Worm (Caenorhabditis elegans): ENCODE measurements around the gene nlp-79.

nlp-79 gene

ce11 chrIV:13121396-13121795, 28.0 kb upstream of the nlp-79 start:
- TF ChIP-seq med-1 (GFP tag; optimal IDR thresholded peaks at IDR 0.05; ENCODE audit: insufficient read depth) (no peak), klf-2 (GFP tag; conservative IDR thresholded peaks at IDR 0.05) (no peak), tab-1 (GFP tag; IDR thresholded peaks at IDR 0.05) (no peak), ztf-29 (GFP tag; IDR thresholded peaks at IDR 0.05) (no peak), flt-1 (GFP tag; IDR thresholded peaks at IDR 0.05) (no peak), cog-1 (tag; optimal IDR thresholded peaks at IDR 0.05) (no peak), T22C8.4 (GFP tag; IDR thresholded peaks at IDR 0.05) (no peak), ztf-23 (GFP tag; IDR thresholded peaks at IDR 0.05) (no peak), ref-1 (GFP tag; conservative IDR thresholded peaks at IDR 0.05) (no peak)

DNA sequence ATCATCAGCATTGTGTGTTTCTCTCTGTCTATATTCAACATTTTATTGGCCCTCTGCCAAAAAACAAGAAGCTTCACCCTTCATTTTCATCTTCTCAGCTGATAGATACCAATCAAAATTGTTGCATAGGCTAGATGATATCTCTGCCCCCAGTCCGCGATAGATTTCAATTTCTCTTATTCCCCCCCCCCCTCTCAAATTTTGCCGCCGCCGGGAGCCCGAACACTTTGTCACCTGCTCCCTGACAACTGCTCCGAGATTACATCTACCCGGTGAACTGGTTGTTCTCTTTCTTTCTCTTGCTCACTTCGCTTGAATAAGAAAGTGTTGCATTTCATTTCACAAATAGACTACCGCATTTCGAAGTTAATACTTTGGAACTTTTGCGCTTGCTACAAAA, 23.4 kb upstream of the nlp-79 start:
- TF ChIP-seq cog-1 (tag; optimal IDR thresholded peaks at IDR 0.05) (no peak), tab-1 (GFP tag; IDR thresholded peaks at IDR 0.05) (no peak), klf-2 (GFP tag; conservative IDR thresholded peaks at IDR 0.05) (no peak), med-1 (GFP tag; optimal IDR thresholded peaks at IDR 0.05; ENCODE audit: insufficient read depth) (no peak), flt-1 (GFP tag; IDR thresholded peaks at IDR 0.05) (no peak), ztf-29 (GFP tag; IDR thresholded peaks at IDR 0.05) (no peak), ztf-23 (GFP tag; IDR thresholded peaks at IDR 0.05) (no peak), ref-1 (GFP tag; conservative IDR thresholded peaks at IDR 0.05) (no peak), T22C8.4 (GFP tag; IDR thresholded peaks at IDR 0.05) (no peak)

DNA sequence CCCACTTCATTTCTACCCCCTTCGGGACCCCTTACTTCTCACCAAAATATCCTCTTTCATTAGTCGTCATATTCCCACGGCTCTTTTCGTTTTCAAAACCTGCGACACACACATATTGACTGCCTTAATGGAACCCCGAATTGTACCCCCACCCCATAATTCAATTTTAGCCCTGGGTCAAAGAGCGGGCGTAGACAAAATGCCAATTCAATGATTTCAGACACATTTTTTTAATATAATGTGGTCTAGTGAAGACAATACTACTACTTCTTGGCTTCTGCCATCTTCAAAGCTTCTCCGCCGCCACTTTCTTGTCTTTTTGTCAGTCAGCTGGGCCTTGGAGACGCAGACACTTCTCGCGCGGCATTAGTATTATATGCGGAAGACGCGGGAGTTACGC, 21.7 kb upstream of the nlp-79 start:
- TF ChIP-seq tab-1 (GFP tag; IDR thresholded peaks at IDR 0.05) = no peak
- no peak for TF ChIP-seq klf-2 (GFP tag; conservative IDR thresholded peaks at IDR 0.05)
- TF ChIP-seq med-1 (GFP tag; optimal IDR thresholded peaks at IDR 0.05; ENCODE audit: insufficient read depth) = no peak
- no peak for TF ChIP-seq ztf-23 (GFP tag; IDR thresholded peaks at IDR 0.05)
- TF ChIP-seq ref-1 (GFP tag; conservative IDR thresholded peaks at IDR 0.05) = no peak
- no peak for TF ChIP-seq ztf-29 (GFP tag; IDR thresholded peaks at IDR 0.05)
- no peak for TF ChIP-seq cog-1 (tag; optimal IDR thresholded peaks at IDR 0.05)
- no peak for TF ChIP-seq flt-1 (GFP tag; IDR thresholded peaks at IDR 0.05)
- no peak for TF ChIP-seq T22C8.4 (GFP tag; IDR thresholded peaks at IDR 0.05)

- peak; percentile 54 for TF ChIP-seq flt-1 (GFP tag; IDR thresholded peaks at IDR 0.05)
- peak; percentile 30; the same call in 1 of the 2 replicates for TF ChIP-seq ztf-23 (GFP tag; IDR thresholded peaks at IDR 0.05)
- peak; percentile 43; the same call in 1 of the 2 replicates for TF ChIP-seq ref-1 (GFP tag; conservative IDR thresholded peaks at IDR 0.05)
- 0 out of 2 replicates have a peak, but pooled peaks have one; percentile 51 for TF ChIP-seq tab-1 (GFP tag; IDR thresholded peaks at IDR 0.05)
- TF ChIP-seq T22C8.4 (GFP tag; IDR thresholded peaks at IDR 0.05) = 0 out of 2 replicates have a peak, but pooled peaks have one; percentile 25
Observed at ce11 chrIV:13140792-13141191, 8.6 kb upstream of the nlp-79 start.

DNA sequence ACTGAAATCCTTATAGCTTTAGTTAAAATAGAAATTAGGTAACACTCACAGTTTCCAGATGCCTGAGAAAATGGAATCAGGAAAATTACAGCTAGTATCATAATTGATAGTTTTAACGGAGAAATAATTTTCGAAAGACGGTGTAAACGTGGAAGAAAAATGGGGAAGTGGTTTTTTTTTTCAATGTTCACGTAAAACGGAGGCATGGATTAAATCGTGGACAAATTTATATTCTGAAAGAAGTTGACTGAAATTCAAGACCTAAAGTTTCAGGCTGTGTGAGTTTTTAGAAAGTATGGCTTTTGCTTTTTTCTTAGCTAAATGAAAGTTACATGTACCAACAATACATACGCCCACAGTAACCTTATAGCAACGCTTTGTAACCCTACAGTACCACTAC, 7.1 kb upstream of the nlp-79 start, which contains the start of gene spe-43:
spe-43 (minus strand) TSS at position 101 of the 400 bp plus-strand sequence.
- no peak for TF ChIP-seq cog-1 (tag; optimal IDR thresholded peaks at IDR 0.05)
- TF ChIP-seq med-1 (GFP tag; optimal IDR thresholded peaks at IDR 0.05; ENCODE audit: insufficient read depth) = no peak
- TF ChIP-seq ref-1 (GFP tag; conservative IDR thresholded peaks at IDR 0.05) = no peak
- no peak for TF ChIP-seq ztf-29 (GFP tag; IDR thresholded peaks at IDR 0.05)
- TF ChIP-seq klf-2 (GFP tag; conservative IDR thresholded peaks at IDR 0.05) = no peak
- no peak for TF ChIP-seq T22C8.4 (GFP tag; IDR thresholded peaks at IDR 0.05)
- TF ChIP-seq flt-1 (GFP tag; IDR thresholded peaks at IDR 0.05) = no peak
- no peak for TF ChIP-seq tab-1 (GFP tag; IDR thresholded peaks at IDR 0.05)
- TF ChIP-seq ztf-23 (GFP tag; IDR thresholded peaks at IDR 0.05) = no peak

DNA sequence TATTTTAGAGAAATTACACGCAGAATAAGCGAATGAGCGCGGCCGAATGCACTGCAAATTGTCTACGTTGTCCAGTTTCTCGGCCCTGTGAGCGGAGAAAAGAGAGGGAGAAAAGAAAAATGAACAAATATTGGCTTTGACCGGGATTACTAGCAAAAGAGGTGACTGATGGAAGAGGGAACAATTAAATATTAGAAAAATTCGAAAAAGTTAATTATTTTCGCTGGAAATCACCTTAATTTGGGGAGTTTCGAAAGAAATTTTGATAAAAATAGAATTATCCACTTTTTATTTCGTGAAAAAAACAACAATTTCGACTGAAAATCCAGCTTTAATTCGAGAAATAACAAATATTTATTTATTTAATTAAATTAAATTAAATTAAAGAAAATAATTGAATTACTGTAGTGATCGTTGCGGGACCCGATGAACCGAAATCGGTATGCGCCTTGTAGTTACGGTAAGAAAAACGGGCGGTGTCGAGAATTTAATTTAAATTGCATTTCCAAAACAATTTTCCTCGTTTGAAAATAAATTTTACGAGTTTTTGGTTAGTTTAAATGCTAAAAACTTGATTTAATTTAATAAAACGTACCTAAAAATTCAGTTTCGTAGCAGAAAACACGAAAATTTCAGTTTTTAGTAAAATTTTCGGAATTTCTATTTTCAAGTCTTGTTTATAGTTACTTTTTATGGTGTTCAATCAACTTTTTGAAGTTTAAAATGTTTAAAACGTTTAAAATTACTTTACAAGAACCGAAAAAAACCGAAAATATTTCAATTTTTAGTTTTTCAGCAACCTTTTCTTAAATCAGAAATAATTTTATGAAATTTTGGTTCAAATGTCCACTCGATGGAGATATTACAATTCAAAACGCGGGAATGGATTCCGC, 5.3 kb downstream of the nlp-79 start, which contains the start of the genes crld-1 and msh-5:
crld-1 (minus strand) TSS at position 51 of the 893 bp plus-strand sequence.
msh-5 (plus strand) TSS at position 843 of the 893 bp plus-strand sequence.
- TF ChIP-seq ztf-29 (GFP tag; IDR thresholded peaks at IDR 0.05) = no peak
- TF ChIP-seq ztf-23 (GFP tag; IDR thresholded peaks at IDR 0.05) = no peak
- no peak for TF ChIP-seq ref-1 (GFP tag; conservative IDR thresholded peaks at IDR 0.05)
- no peak for TF ChIP-seq klf-2 (GFP tag; conservative IDR thresholded peaks at IDR 0.05)
- TF ChIP-seq cog-1 (tag; optimal IDR thresholded peaks at IDR 0.05) = no peak
- no peak for TF ChIP-seq tab-1 (GFP tag; IDR thresholded peaks at IDR 0.05)
- no peak for TF ChIP-seq flt-1 (GFP tag; IDR thresholded peaks at IDR 0.05)

DNA sequence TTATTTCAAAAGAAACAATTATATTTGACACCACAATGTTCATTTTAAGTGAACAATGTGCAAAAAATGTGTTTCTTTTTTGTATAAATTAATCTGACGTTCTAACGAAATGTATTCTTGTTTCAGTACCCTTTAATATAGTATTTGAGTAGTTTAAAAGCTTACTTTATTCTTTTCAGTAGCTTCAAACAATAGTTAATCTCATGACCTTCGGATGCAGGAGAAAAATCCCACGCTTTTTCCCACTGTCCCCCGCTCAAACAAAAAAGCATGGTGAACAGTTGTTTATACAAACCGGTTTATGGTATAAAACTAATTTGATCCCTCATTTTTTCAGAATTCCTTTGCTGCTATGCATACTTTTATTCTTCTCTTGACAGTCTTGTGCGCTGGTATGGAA, 15.8 kb downstream of the nlp-79 start, which contains the start of gene scl-14:
scl-14 (plus strand) TSS at position 301 of the 400 bp plus-strand sequence.
- TF ChIP-seq ref-1 (GFP tag; conservative IDR thresholded peaks at IDR 0.05) (no peak), T22C8.4 (GFP tag; IDR thresholded peaks at IDR 0.05) (no peak), ztf-23 (GFP tag; IDR thresholded peaks at IDR 0.05) (no peak), ztf-29 (GFP tag; IDR thresholded peaks at IDR 0.05) (no peak), med-1 (GFP tag; optimal IDR thresholded peaks at IDR 0.05; ENCODE audit: insufficient read depth) (no peak), tab-1 (GFP tag; IDR thresholded peaks at IDR 0.05) (no peak), flt-1 (GFP tag; IDR thresholded peaks at IDR 0.05) (no peak)

DNA sequence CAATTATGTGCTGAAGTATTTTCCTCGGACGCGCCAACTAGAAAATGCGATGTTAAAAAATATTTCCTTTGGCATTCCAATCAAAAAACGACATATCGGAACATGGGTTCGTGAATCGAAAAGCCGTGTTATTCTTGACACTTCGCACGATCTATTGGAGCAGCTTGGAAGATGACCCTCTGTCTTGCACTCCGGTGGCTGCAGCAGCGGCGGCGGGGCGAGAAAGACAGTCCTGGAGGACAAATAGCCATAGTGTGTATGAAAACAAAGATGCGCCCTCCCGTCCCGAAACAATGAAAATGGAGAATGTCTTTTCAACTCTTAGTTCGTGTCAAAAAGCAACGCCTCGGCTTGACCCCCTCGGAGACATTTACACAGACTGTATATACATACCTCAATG, 18.2 kb downstream of the nlp-79 start:
- no peak for TF ChIP-seq cog-1 (tag; optimal IDR thresholded peaks at IDR 0.05)
- TF ChIP-seq T22C8.4 (GFP tag; IDR thresholded peaks at IDR 0.05) = no peak
- no peak for TF ChIP-seq ztf-29 (GFP tag; IDR thresholded peaks at IDR 0.05)
- no peak for TF ChIP-seq flt-1 (GFP tag; IDR thresholded peaks at IDR 0.05)
- TF ChIP-seq ztf-23 (GFP tag; IDR thresholded peaks at IDR 0.05) = no peak
- TF ChIP-seq klf-2 (GFP tag; conservative IDR thresholded peaks at IDR 0.05) = no peak
- TF ChIP-seq med-1 (GFP tag; optimal IDR thresholded peaks at IDR 0.05; ENCODE audit: insufficient read depth) = no peak
- TF ChIP-seq ref-1 (GFP tag; conservative IDR thresholded peaks at IDR 0.05) = no peak
- no peak for TF ChIP-seq tab-1 (GFP tag; IDR thresholded peaks at IDR 0.05)

DNA sequence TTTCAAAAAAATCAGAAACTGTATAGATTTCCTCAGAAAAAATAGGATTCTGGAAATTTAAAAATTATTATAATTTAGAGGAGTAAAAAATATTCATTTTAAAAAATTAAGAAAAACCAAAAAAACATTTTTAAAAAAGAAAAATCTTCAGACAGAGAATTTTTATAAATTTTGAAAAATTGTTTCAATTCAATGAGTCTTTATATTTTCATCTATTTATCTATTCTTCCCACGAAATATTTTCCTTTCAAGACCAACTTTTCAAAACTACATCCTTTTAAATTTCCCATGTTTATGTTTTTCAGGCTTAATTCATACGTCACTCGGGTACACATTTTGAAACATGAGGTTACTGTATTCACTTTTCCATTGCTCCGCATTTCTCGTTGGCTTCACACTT, 20.9 kb downstream of the nlp-79 start, which contains the start of gene nas-14:
nas-14 (plus strand) TSS at position 301 of the 400 bp plus-strand sequence.
- TF ChIP-seq klf-2 (GFP tag; conservative IDR thresholded peaks at IDR 0.05) (no peak), ztf-29 (GFP tag; IDR thresholded peaks at IDR 0.05) (no peak), ztf-23 (GFP tag; IDR thresholded peaks at IDR 0.05) (no peak), T22C8.4 (GFP tag; IDR thresholded peaks at IDR 0.05) (no peak), ref-1 (GFP tag; conservative IDR thresholded peaks at IDR 0.05) (no peak), cog-1 (tag; optimal IDR thresholded peaks at IDR 0.05) (no peak), flt-1 (GFP tag; IDR thresholded peaks at IDR 0.05) (no peak), med-1 (GFP tag; optimal IDR thresholded peaks at IDR 0.05; ENCODE audit: insufficient read depth) (no peak), tab-1 (GFP tag; IDR thresholded peaks at IDR 0.05) (no peak)

Measured in whole organism, midembryonic.